Fruit fly (Drosophila melanogaster) whole organism, wandering third instar larva: ENCODE results near the gene CG4467.

ENCODE experiments used
- Dif ChIP-seq: fragments of 200-275, 200-300 bp; sonication (Bioruptor generic); optimal IDR thresholded peaks from 2 replicates; lab custom pipeline; 2018; ENCODE audit warnings: missing biosample characterization, missing genetic modification characterization; ENCODE audit not compliant: partially characterized antibody
- OdsH ChIP-seq: fragments of 200-800 bp; sonication (Bioruptor generic); optimal IDR thresholded peaks from 2 replicates; lab custom pipeline; 2016; ENCODE audit warnings: missing biosample characterization, mild to moderate bottlenecking, missing genetic modification characterization
- Rel ChIP-seq, 2 experiments: fragments of 200-800 bp; sonication (Bioruptor generic) in 1 of 2; optimal IDR thresholded peaks; 2 replicates in 1 of 2; 3 replicates in 1 of 2; lab custom pipeline; 2016 to 2019; ENCODE audit warnings: mild to moderate bottlenecking in 2 of 2, missing biosample characterization in 2 of 2, missing genetic modification characterization in 2 of 2, moderate library complexity in 1 of 2
- dsf ChIP-seq: sonication (Bioruptor generic); optimal IDR thresholded peaks from 2 replicates; lab custom pipeline; 2016; ENCODE audit warnings: missing biosample characterization, missing genetic modification characterization, borderline replicate concordance
- h ChIP-seq: fragments of 200-800 bp; sonication (Bioruptor generic); optimal IDR thresholded peaks from 3 replicates; lab custom pipeline; 2016; ENCODE audit warnings: missing biosample characterization, mild to moderate bottlenecking, missing genetic modification characterization

dm6 chr3R:23290089-23290488 lies 41.4 kb upstream of the CG4467 start, which contains the start of gene bb8:
- no peak for TF ChIP-seq h (GFP tag; lab: Kevin White, UChicago)
- no peak for TF ChIP-seq Dif (GFP tag; lab: Kevin White, UChicago)
- no peak for TF ChIP-seq Rel (GFP tag; optimal IDR thresholded peaks at IDR 0.05; lab: Kevin White, UChicago)
- TF ChIP-seq Rel (tag; optimal IDR thresholded peaks at IDR 0.05; lab: Kevin White, UChicago): no peak
- TF ChIP-seq dsf: no peak
- TF ChIP-seq OdsH (GFP tag; lab: Kevin White, UChicago): no peak
